Worm (Caenorhabditis elegans): ENCODE results near the gene Y44A6D.1.

Y44A6D.1 gene

DNA sequence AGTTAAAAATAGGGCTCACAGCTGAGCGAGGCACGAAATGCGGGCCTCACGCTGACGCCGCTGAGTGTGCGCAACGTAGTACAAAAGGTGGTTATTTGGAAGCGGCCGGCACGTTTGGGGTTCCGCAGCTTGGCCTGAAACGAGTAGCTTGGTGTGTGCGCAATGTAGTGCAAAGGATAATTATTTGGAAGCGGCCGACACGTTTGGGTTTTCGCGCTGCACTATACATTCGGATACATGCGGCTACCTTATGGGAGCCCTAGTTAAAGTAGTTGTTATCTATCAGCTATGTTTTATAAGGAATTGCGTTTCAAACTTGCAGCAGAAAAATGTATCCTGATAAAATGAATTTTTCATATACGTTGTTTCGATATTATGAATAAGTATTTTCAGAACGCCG is at the start of gene Y44A6D.1:
Y44A6D.1 (minus strand) TSS at position 23 of the 400 bp plus-strand sequence.
- no peak for TF ChIP-seq him-1 (tag; optimal IDR thresholded peaks at IDR 0.05)
- no peak for TF ChIP-seq dao-5 (tag; optimal IDR thresholded peaks at IDR 0.05)
- TF ChIP-seq W03F9.2 (tag; optimal IDR thresholded peaks at IDR 0.05), result no peak

ce11 chrV:20838565-20838964 is 48.7 kb upstream of the Y44A6D.1 start, which contains the start of gene exos-7:
exos-7 (plus strand) TSS chrV:20838865.
- TF ChIP-seq W03F9.2 (tag; optimal IDR thresholded peaks at IDR 0.05) (no peak), him-1 (tag; optimal IDR thresholded peaks at IDR 0.05) (no peak), dao-5 (tag; optimal IDR thresholded peaks at IDR 0.05) (no peak)

DNA sequence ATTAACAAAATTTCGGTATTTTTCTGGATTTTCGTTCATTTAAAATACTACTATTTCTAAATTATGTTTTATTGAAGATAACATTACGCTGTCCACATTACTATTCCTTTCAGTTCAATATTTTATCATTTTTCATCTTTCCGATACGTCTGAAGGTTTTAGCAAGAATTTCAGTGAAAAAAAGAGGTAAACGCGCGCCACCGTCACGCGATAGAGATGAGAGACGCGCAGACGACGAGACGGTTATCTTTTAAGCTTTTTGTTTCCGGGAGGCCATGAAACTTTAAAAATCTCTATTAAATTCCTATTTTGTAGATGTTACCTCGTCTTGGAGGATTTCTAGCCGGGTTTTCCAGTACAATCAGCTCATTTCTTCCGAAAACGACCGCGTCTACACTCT is 47.9 kb upstream of the Y44A6D.1 start, which contains the start of gene mrps-12:
mrps-12 (plus strand) TSS at position 316 of the 400 bp plus-strand sequence.
- TF ChIP-seq him-1 (tag; optimal IDR thresholded peaks at IDR 0.05), result no peak
- no peak for TF ChIP-seq W03F9.2 (tag; optimal IDR thresholded peaks at IDR 0.05)
- TF ChIP-seq dao-5 (tag; optimal IDR thresholded peaks at IDR 0.05), result no peak

- TF ChIP-seq dao-5 (tag; optimal IDR thresholded peaks at IDR 0.05) (no peak), him-1 (tag; optimal IDR thresholded peaks at IDR 0.05) (no peak), W03F9.2 (tag; optimal IDR thresholded peaks at IDR 0.05) (no peak)
These were observed 42.7 kb upstream of the Y44A6D.1 start for ce11 chrV:20832554-20832963.

- TF ChIP-seq W03F9.2 (tag; optimal IDR thresholded peaks at IDR 0.05) (no peak), dao-5 (tag; optimal IDR thresholded peaks at IDR 0.05) (no peak), him-1 (tag; optimal IDR thresholded peaks at IDR 0.05) (no peak)
These were observed 42.0 kb upstream of the Y44A6D.1 start for ce11 chrV:20831867-20832266.

ce11 chrV:20830409-20830808 is 40.6 kb upstream of the Y44A6D.1 start:
- TF ChIP-seq him-1 (tag; optimal IDR thresholded peaks at IDR 0.05) (no peak), W03F9.2 (tag; optimal IDR thresholded peaks at IDR 0.05) (no peak)

DNA sequence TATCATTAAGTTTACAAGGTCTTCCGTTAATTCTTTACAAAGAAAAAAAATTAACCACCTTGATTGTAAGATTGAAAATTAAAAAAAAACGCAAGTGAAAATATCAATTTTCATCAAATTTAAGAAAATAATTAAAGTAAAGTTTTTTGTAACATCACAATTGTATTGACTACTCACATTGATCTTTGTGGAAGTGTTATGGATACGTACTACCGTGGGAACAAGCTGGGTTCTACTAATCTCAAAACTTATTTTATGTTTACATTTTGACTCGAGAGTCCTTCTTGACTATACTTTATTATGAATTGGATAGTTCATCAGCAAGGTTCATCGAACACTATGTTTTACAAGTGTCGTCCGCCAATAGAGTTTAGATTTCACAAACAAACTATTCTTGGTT is 39.7 kb upstream of the Y44A6D.1 start, which contains the start of gene num-1:
num-1 (plus strand) TSS at position 301 of the 400 bp plus-strand sequence.
- TF ChIP-seq dao-5 (tag; optimal IDR thresholded peaks at IDR 0.05), result no peak
- TF ChIP-seq W03F9.2 (tag; optimal IDR thresholded peaks at IDR 0.05), result no peak
- no peak for TF ChIP-seq him-1 (tag; optimal IDR thresholded peaks at IDR 0.05)

ce11 chrV:20828820-20829219 is 39.0 kb upstream of the Y44A6D.1 start, which contains the start of gene sbt-1:
sbt-1 (minus strand) TSS chrV:20828881.
- TF ChIP-seq dao-5 (tag; optimal IDR thresholded peaks at IDR 0.05) (no peak), him-1 (tag; optimal IDR thresholded peaks at IDR 0.05) (peak; percentile 40), W03F9.2 (tag; optimal IDR thresholded peaks at IDR 0.05) (no peak)

DNA sequence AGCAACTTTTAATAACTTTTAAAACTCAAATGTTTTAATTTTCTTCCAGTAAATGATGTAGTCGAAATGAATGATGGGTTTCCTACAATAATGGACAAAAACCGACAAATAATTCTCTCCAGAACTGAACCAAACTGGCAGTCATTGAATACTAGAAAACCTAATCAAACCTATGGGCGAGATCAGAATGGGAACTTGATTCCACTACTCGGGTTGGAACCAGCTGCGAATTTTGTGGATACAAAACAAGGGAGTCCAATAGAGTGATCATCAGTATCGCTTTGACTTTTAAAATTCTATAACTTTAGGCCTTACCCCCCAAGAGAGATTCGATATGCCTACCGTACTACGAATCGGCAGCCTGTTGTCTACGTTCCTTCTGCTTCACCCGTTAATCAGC is 36.8 kb upstream of the Y44A6D.1 start:
- TF ChIP-seq W03F9.2 (tag; optimal IDR thresholded peaks at IDR 0.05), result no peak
- TF ChIP-seq him-1 (tag; optimal IDR thresholded peaks at IDR 0.05), result no peak
- no peak for TF ChIP-seq dao-5 (tag; optimal IDR thresholded peaks at IDR 0.05)

DNA sequence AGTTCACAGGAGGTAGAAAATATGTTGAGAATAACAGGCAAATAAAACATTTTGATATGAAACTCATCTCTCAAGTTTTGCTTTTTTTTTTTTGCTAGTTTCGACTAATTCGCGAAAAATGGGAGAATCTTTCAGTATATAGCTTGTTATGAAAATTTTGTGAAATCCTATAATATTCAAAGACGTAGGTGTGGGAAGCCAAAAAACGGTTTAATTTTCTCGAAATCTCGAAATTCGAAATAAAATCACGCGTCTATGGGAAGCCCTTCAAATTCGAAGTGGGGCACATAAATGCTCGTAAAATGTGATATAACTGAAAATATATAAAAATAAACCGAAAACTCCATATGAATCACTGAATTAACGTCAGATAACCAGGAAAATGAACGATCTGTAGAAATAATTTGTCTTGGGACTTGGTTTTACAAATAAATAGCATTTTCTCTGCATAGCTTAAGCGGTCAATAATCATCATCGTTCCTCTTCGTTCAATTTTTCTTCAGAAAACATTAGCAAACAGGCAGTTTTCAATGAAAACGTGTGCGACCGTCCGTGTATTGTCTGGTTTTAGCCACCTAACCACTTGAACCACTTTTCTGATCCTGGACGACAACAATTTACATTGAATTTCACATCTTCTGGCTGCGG is 35.3 kb upstream of the Y44A6D.1 start, which contains the start of the genes gcy-22 and grl-14:
gcy-22 (minus strand) TSS at position 101 of the 648 bp plus-strand sequence.
grl-14 (plus strand) TSS at position 598 of the 648 bp plus-strand sequence.
- TF ChIP-seq W03F9.2 (tag; optimal IDR thresholded peaks at IDR 0.05) (no peak), dao-5 (tag; optimal IDR thresholded peaks at IDR 0.05) (no peak), him-1 (tag; optimal IDR thresholded peaks at IDR 0.05) (no peak)

DNA sequence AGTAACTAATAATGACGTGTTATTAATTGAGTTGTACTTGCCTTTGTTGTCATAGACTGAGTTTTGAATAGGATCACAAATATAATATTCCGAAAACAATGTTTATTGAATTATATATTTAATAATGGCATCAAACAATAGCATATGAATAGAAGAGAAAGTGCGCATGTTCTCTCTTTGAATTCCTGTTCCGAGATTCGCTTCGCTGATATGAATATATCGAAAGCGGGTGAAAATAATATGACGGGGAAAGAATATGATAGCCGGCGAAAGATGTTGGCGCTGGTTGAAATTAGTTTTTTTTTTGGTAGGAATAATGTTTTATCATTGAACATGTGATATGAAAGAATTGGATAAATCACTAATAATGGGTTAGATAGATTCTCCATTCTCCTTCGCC is 30.2 kb upstream of the Y44A6D.1 start, which contains the start of gene T03D8.6:
T03D8.6 (minus strand) TSS at position 298 of the 400 bp plus-strand sequence.
- TF ChIP-seq W03F9.2 (tag; optimal IDR thresholded peaks at IDR 0.05) (no peak), dao-5 (tag; optimal IDR thresholded peaks at IDR 0.05) (no peak), him-1 (tag; optimal IDR thresholded peaks at IDR 0.05) (no peak)

- TF ChIP-seq him-1 (tag; optimal IDR thresholded peaks at IDR 0.05), result no peak
- no peak for TF ChIP-seq dao-5 (tag; optimal IDR thresholded peaks at IDR 0.05)
- TF ChIP-seq W03F9.2 (tag; optimal IDR thresholded peaks at IDR 0.05), result no peak
These were observed 26.0 kb upstream of the Y44A6D.1 start, which contains the start of gene sshk-1 for ce11 chrV:20815842-20816241. sshk-1 (plus strand) TSS chrV:20816142.

DNA sequence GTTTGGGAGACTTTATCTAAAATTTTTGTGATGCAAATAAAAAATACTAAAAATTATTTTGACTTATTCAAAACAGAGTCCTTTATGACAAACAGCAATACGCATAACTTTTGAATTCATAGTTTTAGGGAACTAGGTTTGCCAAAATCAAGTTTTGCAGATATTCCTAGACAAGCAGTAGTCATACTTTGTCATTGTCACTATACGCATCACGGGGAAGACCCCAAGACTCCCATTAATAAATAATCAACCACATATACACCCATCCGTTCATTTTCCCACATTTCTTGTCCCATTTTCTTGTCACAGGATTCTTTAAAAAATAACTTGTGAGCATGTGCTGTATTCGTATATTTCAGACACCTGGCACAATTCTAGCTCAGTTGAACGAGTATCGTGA is 24.6 kb upstream of the Y44A6D.1 start, which contains the start of gene Y44A6D.7:
Y44A6D.7 (plus strand) TSS at position 301 of the 400 bp plus-strand sequence.
- TF ChIP-seq W03F9.2 (tag; optimal IDR thresholded peaks at IDR 0.05), result no peak
- TF ChIP-seq him-1 (tag; optimal IDR thresholded peaks at IDR 0.05), result no peak
- TF ChIP-seq dao-5 (tag; optimal IDR thresholded peaks at IDR 0.05), result no peak

ce11 chrV:20813646-20814045 is 23.8 kb upstream of the Y44A6D.1 start:
- no peak for TF ChIP-seq dao-5 (tag; optimal IDR thresholded peaks at IDR 0.05)
- TF ChIP-seq him-1 (tag; optimal IDR thresholded peaks at IDR 0.05), result no peak
